Fruit fly (Drosophila melanogaster): Measurements from ENCODE around the gene sgl.
A peak's percentile ranks its signal among the peaks of the same experiment; 100 is the strongest.

sgl gene

DNA sequence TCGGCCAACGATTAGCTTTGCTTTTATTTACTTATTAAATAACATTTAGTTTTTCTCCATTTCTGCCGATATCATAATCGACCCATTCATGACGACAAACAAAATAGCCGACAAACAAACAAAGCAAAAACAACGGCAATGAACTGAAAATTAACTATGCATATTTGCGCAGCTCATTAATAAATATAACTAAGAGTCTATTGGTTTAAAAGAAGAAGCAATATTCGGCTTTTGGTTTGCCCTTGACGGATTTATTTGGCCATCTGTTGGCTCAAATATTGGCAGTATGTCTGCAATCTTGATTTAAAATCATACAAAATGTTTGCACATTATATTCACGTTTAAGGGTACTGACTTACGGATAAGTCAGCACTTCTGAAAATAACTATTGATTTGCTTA is 35.4 kb upstream of the sgl start (continued):
- TF ChIP-seq pan (optimal IDR thresholded peaks at IDR 0.05) (no peak), pan (GFP tag; optimal IDR thresholded peaks at IDR 0.05 in 1 of 2, IDR thresholded peaks at IDR 0.05 in 1 of 2) (no peak), CG6654 (GFP tag; optimal IDR thresholded peaks at IDR 0.05) (no peak), Max (GFP tag; optimal IDR thresholded peaks at IDR 0.05) (no peak), Aef1 (GFP tag; IDR thresholded peaks at IDR 0.05) (no peak), CG6689 (GFP tag; IDR thresholded peaks at IDR 0.05) (no peak), hth (optimal IDR thresholded peaks at IDR 0.05) (no peak), gro (GFP tag; optimal IDR thresholded peaks at IDR 0.05) (no peak), onecut (GFP tag; IDR thresholded peaks at IDR 0.05) (no peak), chm (GFP tag; IDR thresholded peaks at IDR 0.05) (no peak), CG15269 (tag; optimal IDR thresholded peaks at IDR 0.05) (peak; percentile 24), scrt (GFP tag; optimal IDR thresholded peaks at IDR 0.05) (peak; percentile 14), mam (GFP tag; optimal IDR thresholded peaks at IDR 0.05) (no peak), CG4424 (GFP tag; optimal IDR thresholded peaks at IDR 0.05) (no peak), Trl (optimal IDR thresholded peaks at IDR 0.05) (no peak), Trl (GFP tag; optimal IDR thresholded peaks at IDR 0.05) (no peak), CG32532 (GFP tag; IDR thresholded peaks at IDR 0.05) (no peak), Sox100B (GFP tag; optimal IDR thresholded peaks at IDR 0.05) (no peak), CG12659 (GFP tag; optimal IDR thresholded peaks at IDR 0.05) (no peak), CG15011 (GFP tag; optimal IDR thresholded peaks at IDR 0.05) (no peak), wdn (GFP tag; IDR thresholded peaks at IDR 0.05) (no peak), sd (tag; optimal IDR thresholded peaks at IDR 0.05) (no peak), sr (GFP tag; IDR thresholded peaks at IDR 0.05) (no peak), seq (GFP tag; IDR thresholded peaks at IDR 0.05) (0 out of 2 replicates have a peak, but pooled peaks have one; percentile 36), MESR4 (GFP tag; optimal IDR thresholded peaks at IDR 0.05) (no peak), CG18764 (GFP tag; optimal IDR thresholded peaks at IDR 0.05) (no peak), CG12769 (tag; optimal IDR thresholded peaks at IDR 0.05) (peak; percentile 27), Awh (GFP tag; IDR thresholded peaks at IDR 0.05) (0 out of 2 replicates have a peak, but pooled peaks have one; percentile 26), CG4617 (GFP tag; optimal IDR thresholded peaks at IDR 0.05; ENCODE audit: borderline replicate concordance) (no peak), PHDP (tag; optimal IDR thresholded peaks at IDR 0.05) (peak; percentile 31), phol (tag; optimal IDR thresholded peaks at IDR 0.05) (no peak), Stat92E (GFP tag; optimal IDR thresholded peaks at IDR 0.05) (no peak), Sox102F (GFP tag; optimal IDR thresholded peaks at IDR 0.05) (peak; percentile 12), Kr (GFP tag; optimal IDR thresholded peaks at IDR 0.05) (no peak), org-1 (GFP tag; optimal IDR thresholded peaks at IDR 0.05) (no peak), CG11456 (GFP tag; IDR thresholded peaks at IDR 0.05) (no peak), NC2α (GFP tag; optimal IDR thresholded peaks at IDR 0.05) (no peak), pzg (GFP tag; optimal IDR thresholded peaks at IDR 0.05) (no peak), CG1832 (GFP tag; optimal IDR thresholded peaks at IDR 0.05) (no peak), CG17359 (tag; optimal IDR thresholded peaks at IDR 0.05) (no peak), Doc2 (GFP tag; IDR thresholded peaks at IDR 0.05) (no peak), Ssrp (tag; optimal IDR thresholded peaks at IDR 0.05) (no peak), trh (GFP tag; optimal IDR thresholded peaks at IDR 0.05) (no peak), twi (tag; optimal IDR thresholded peaks at IDR 0.05) (no peak), wek (GFP tag; optimal IDR thresholded peaks at IDR 0.05) (peak; percentile 17), sug (tag; optimal IDR thresholded peaks at IDR 0.05) (no peak), Fer3 (tag; optimal IDR thresholded peaks at IDR 0.05) (no peak), CG34224 (GFP tag; IDR thresholded peaks at IDR 0.05; ENCODE audit: partially characterized antibody) (no peak), Usf (GFP tag; optimal IDR thresholded peaks at IDR 0.05) (no peak), TFAM (GFP tag; optimal IDR thresholded peaks at IDR 0.05) (no peak), CG8290 (GFP tag; optimal IDR thresholded peaks at IDR 0.05) (no peak), CG8290 (tag; optimal IDR thresholded peaks at IDR 0.05) (peak in 1 of 2 experiments; percentile 3), CG4707 (GFP tag; optimal IDR thresholded peaks at IDR 0.05) (no peak)

Measured in whole organism, embryonic.